Worm (Caenorhabditis elegans) whole organism, early embryonic: ENCODE measurements around the gene bre-3.

Source experiments
- ceh-13 ChIP-seq: fragments of 200-800 bp; sonication (Bioruptor generic); optimal IDR thresholded peaks from 2 replicates; lab custom pipeline; 2018; ENCODE audit warnings: mild to moderate bottlenecking, missing genetic modification characterization, missing compliant biosample characterization
- tra-4 ChIP-seq: sonication (generic microtip); optimal IDR thresholded peaks from 2 replicates; lab custom pipeline; 2017; ENCODE audit warnings: missing genetic modification characterization, missing compliant biosample characterization

DNA sequence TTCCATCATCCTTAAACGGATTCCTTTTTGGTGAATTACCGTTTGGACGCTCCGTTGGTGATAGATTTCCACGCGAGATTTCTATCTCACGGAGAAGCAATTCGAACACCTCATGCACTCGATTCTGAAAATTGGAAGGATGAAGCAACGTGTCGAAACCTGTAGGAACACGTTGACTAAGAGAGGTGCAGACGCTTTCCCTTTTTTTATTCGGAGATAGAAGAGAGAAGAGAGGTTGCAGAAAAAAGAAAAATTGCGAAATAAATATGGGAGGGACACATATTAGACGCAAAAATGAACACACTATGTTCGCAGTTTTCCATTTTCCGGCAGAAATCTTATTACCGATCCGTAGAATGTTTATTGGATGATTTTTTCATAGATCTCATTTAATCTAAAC lies 30.5 kb downstream of the bre-3 start:
- TF ChIP-seq tra-4 (tag; lab: Kevin White, UChicago): no peak
- TF ChIP-seq ceh-13 (GFP tag; lab: Kevin White, UChicago): no peak
